Fruit fly (Drosophila melanogaster) whole organism, embryonic: ENCODE data around the gene Pgant7.

ENCODE experiments used
- Aef1 ChIP-seq: fragments of 200-800 bp; sonication (Bioruptor generic); IDR thresholded peaks from 3 replicates; pipeline ENCODE4 v1.3.6; 2022; ENCODE audit warnings: missing biosample characterization, missing genetic modification characterization
- Antp ChIP-seq: fragments of 200-800 bp; sonication (Bioruptor generic); optimal IDR thresholded peaks from 3 replicates; lab custom pipeline; 2016; ENCODE audit warnings: missing biosample characterization, missing genetic modification characterization
- Atf6 ChIP-seq: fragments of 200-800 bp; sonication (Bioruptor generic); IDR thresholded peaks from 2 replicates; pipeline ENCODE4 v1.3.6; 2022; ENCODE audit warnings: missing biosample characterization, missing genetic modification characterization
- CG10565 ChIP-seq: fragments of 200-800 bp; sonication (Bioruptor generic); optimal IDR thresholded peaks from 3 replicates; lab custom pipeline; 2016; ENCODE audit warnings: missing biosample characterization, mild to moderate bottlenecking, missing genetic modification characterization
- CG11560 ChIP-seq: fragments of 200-800 bp; sonication (Bioruptor generic); IDR thresholded peaks from 3 replicates; pipeline ENCODE4 v1.3.6; 2022; ENCODE audit warnings: missing biosample characterization, missing genetic modification characterization
- CG12155 ChIP-seq: fragments of 200-800 bp; sonication (Bioruptor generic); optimal IDR thresholded peaks from 3 replicates; lab custom pipeline; 2016; ENCODE audit warnings: missing biosample characterization, missing genetic modification characterization
- CG12659 ChIP-seq: fragments of 200-800 bp; sonication (Bioruptor generic); optimal IDR thresholded peaks from 3 replicates; lab custom pipeline; 2017; ENCODE audit warnings: mild to moderate bottlenecking, missing biosample characterization, missing genetic modification reagents, missing genetic modification characterization
- CG17359 ChIP-seq: fragments of 200-800 bp; sonication (Bioruptor generic); optimal IDR thresholded peaks from 3 replicates; lab custom pipeline; 2018; ENCODE audit warnings: missing biosample characterization, mild to moderate bottlenecking, missing genetic modification characterization, moderate library complexity
- CG17385 ChIP-seq: fragments of 200-800 bp; sonication (Bioruptor generic); optimal IDR thresholded peaks from 3 replicates; lab custom pipeline; 2018; ENCODE audit warnings: missing biosample characterization, mild to moderate bottlenecking, missing genetic modification characterization
- CG17912 ChIP-seq: fragments of 200-800 bp; sonication (Bioruptor generic); optimal IDR thresholded peaks from 2 replicates; lab custom pipeline; 2018; ENCODE audit warnings: missing biosample characterization, mild to moderate bottlenecking, missing genetic modification characterization
- CG3065 ChIP-seq: fragments of 200-800 bp; sonication (Bioruptor generic); optimal IDR thresholded peaks from 2 replicates; lab custom pipeline; 2016; ENCODE audit warnings: missing biosample characterization, missing genetic modification characterization
- CG4617 ChIP-seq: fragments of 200-800 bp; sonication (Bioruptor generic); optimal IDR thresholded peaks from 3 replicates; lab custom pipeline; 2016; ENCODE audit warnings: missing biosample characterization, missing genetic modification characterization, borderline replicate concordance
- CG4854 ChIP-seq: fragments of 200-800 bp; sonication (Bioruptor generic); optimal IDR thresholded peaks from 2 replicates; lab custom pipeline; 2016; ENCODE audit warnings: missing biosample characterization, missing genetic modification characterization, inconsistent platforms
- CG6813 ChIP-seq: fragments of 200-800 bp; sonication (Bioruptor generic); optimal IDR thresholded peaks from 2 replicates; lab custom pipeline; 2017; ENCODE audit warnings: missing biosample characterization, missing genetic modification characterization, mild to moderate bottlenecking, moderate library complexity, missing genetic modification reagents
- CG8089 ChIP-seq: fragments of 200-800 bp; sonication (Bioruptor generic); optimal IDR thresholded peaks from 3 replicates; lab custom pipeline; 2016; ENCODE audit warnings: missing biosample characterization, missing genetic modification characterization
- Chrac-16 ChIP-seq: fragments of 200-800 bp; sonication (Bioruptor generic); optimal IDR thresholded peaks from 3 replicates; lab custom pipeline; 2016; ENCODE audit warnings: missing biosample characterization, missing genetic modification characterization
- Deaf1 ChIP-seq: fragments of 200-800 bp; optimal IDR thresholded peaks from 3 replicates; lab custom pipeline; 2019; ENCODE audit warnings: missing biosample characterization, mild to moderate bottlenecking, missing genetic modification characterization, moderate library complexity
- Dip2 ChIP-seq: fragments of 200-800 bp; sonication (Bioruptor generic); IDR thresholded peaks from 2 replicates; pipeline ENCODE4 v1.3.6; 2022; ENCODE audit warnings: missing biosample characterization, missing genetic modification characterization
- Dll ChIP-seq: fragments of 200-800 bp; sonication (Bioruptor generic); IDR thresholded peaks from 4 replicates; pipeline ENCODE4 v1.3.6; 2022; ENCODE audit warnings: missing biosample characterization, missing genetic modification characterization; ENCODE audit not compliant: partially characterized antibody
- Dp ChIP-seq: fragments of 200-800 bp; sonication (Bioruptor generic); optimal IDR thresholded peaks from 2 replicates; lab custom pipeline; 2018; ENCODE audit warnings: missing biosample characterization, mild to moderate bottlenecking, missing genetic modification characterization, moderate library complexity
- Fer1 ChIP-seq: fragments of 200-800 bp; sonication (Bioruptor generic); optimal IDR thresholded peaks from 2 replicates; lab custom pipeline; 2017; ENCODE audit warnings: missing biosample characterization, mild to moderate bottlenecking, missing genetic modification characterization
- H2.0 ChIP-seq: fragments of 200-800 bp; sonication (Bioruptor generic); IDR thresholded peaks from 2 replicates; pipeline ENCODE4 v1.3.6; 2022; ENCODE audit warnings: missing biosample characterization, missing genetic modification characterization
- Hr3 ChIP-seq: fragments of 200-800 bp; sonication (Bioruptor generic); optimal IDR thresholded peaks from 3 replicates; lab custom pipeline; 2016; ENCODE audit warnings: missing biosample characterization, missing genetic modification characterization
- NFAT ChIP-seq: fragments of 200-800 bp; sonication (Bioruptor generic); IDR thresholded peaks from 2 replicates; pipeline ENCODE4 v1.3.6; 2022; ENCODE audit warnings: missing biosample characterization, missing genetic modification characterization
- Neu2 ChIP-seq: fragments of 200-800 bp; sonication (Bioruptor generic); optimal IDR thresholded peaks from 3 replicates; lab custom pipeline; 2016; ENCODE audit warnings: missing biosample characterization, missing genetic modification characterization, borderline replicate concordance
- NfI ChIP-seq: fragments of 200-800 bp; sonication (Bioruptor generic); optimal IDR thresholded peaks from 3 replicates; lab custom pipeline; 2018; ENCODE audit warnings: missing biosample characterization, mild to moderate bottlenecking, missing genetic modification characterization, moderate library complexity
- Oli ChIP-seq: fragments of 200-800 bp; sonication (Bioruptor generic); optimal IDR thresholded peaks from 2 replicates; lab custom pipeline; 2018; ENCODE audit warnings: missing biosample characterization, mild to moderate bottlenecking, missing genetic modification characterization, moderate library complexity
- Sin3A ChIP-seq: fragments of >200 bp; optimal IDR thresholded peaks from 2 replicates; lab custom pipeline; 2018
- abd-A ChIP-seq: fragments of 200-800 bp; sonication (Bioruptor generic); optimal IDR thresholded peaks from 3 replicates; lab custom pipeline; 2019; ENCODE audit warnings: missing biosample characterization, mild to moderate bottlenecking, missing genetic modification characterization, moderate library complexity
- aop ChIP-seq: fragments of 200-800 bp; sonication (Bioruptor generic); IDR thresholded peaks from 2 replicates; pipeline ENCODE4 v1.3.6; 2022; ENCODE audit warnings: missing biosample characterization, missing genetic modification characterization
- cato ChIP-seq: fragments of 200-800 bp; sonication (Bioruptor generic); optimal IDR thresholded peaks from 2 replicates; lab custom pipeline; 2016; ENCODE audit warnings: missing biosample characterization, missing genetic modification characterization, borderline replicate concordance
- ci ChIP-seq: fragments of 200-800 bp; sonication (Bioruptor generic); IDR thresholded peaks from 3 replicates; pipeline ENCODE4 v1.3.6; 2022; ENCODE audit warnings: missing biosample characterization, missing genetic modification characterization
- dpn ChIP-seq, 2 experiments: fragments of 200-800 bp; sonication (Bioruptor generic); optimal IDR thresholded peaks; 3 replicates each; lab custom pipeline; 2016; ENCODE audit warnings: missing biosample characterization in 2 of 2, missing genetic modification characterization in 2 of 2
- exex ChIP-seq: fragments of 200-800 bp; sonication (Bioruptor generic); optimal IDR thresholded peaks from 4 replicates; lab custom pipeline; 2018; ENCODE audit warnings: missing biosample characterization, mild to moderate bottlenecking, missing genetic modification characterization, moderate library complexity
- hkb ChIP-seq, 2 experiments: fragments of 200-800 bp in 1 of 2; fragments of >200 bp in 1 of 2; sonication (Bioruptor generic) in 1 of 2; IDR thresholded peaks in 1 of 2; optimal IDR thresholded peaks in 1 of 2; 2 replicates each; pipeline versions ENCODE4 v1.3.6 to Lab custom; 2017 to 2022; ENCODE audit warnings: missing biosample characterization in 1 of 2, missing genetic modification characterization in 1 of 2
- inv ChIP-seq: fragments of 200-800 bp; sonication (Bioruptor generic); IDR thresholded peaks from 2 replicates; pipeline ENCODE4 v1.3.6; 2022; ENCODE audit warnings: missing biosample characterization, missing genetic modification characterization; ENCODE audit not compliant: partially characterized antibody
- lbe ChIP-seq: fragments of 200-800 bp; sonication (Bioruptor generic); optimal IDR thresholded peaks from 2 replicates; lab custom pipeline; 2016; ENCODE audit warnings: missing biosample characterization, mild to moderate bottlenecking, missing genetic modification characterization
- lov ChIP-seq, 2 experiments: fragments of 200-800 bp in 1 of 2; fragments of >200 bp in 1 of 2; sonication (Bioruptor generic) in 1 of 2; IDR thresholded peaks in 1 of 2; optimal IDR thresholded peaks in 1 of 2; 2 replicates in 1 of 2; 3 replicates in 1 of 2; pipeline versions ENCODE4 v1.3.6 to Lab custom; 2017 to 2022; ENCODE audit warnings: missing biosample characterization in 1 of 2, missing genetic modification characterization in 1 of 2
- nom ChIP-seq: fragments of 200-800 bp; sonication (Bioruptor generic); optimal IDR thresholded peaks from 2 replicates; lab custom pipeline; 2017; ENCODE audit warnings: missing biosample characterization, missing genetic modification characterization, mild to moderate bottlenecking, moderate library complexity, missing genetic modification reagents
- onecut ChIP-seq: fragments of 200-800 bp; sonication (Bioruptor generic); IDR thresholded peaks from 2 replicates; pipeline ENCODE4 v1.3.6; 2022; ENCODE audit warnings: missing biosample characterization, missing genetic modification characterization
- p53 ChIP-seq: fragments of 200-800 bp; sonication (Bioruptor generic); optimal IDR thresholded peaks from 2 replicates; lab custom pipeline; 2016; ENCODE audit warnings: missing biosample characterization, missing genetic modification characterization
- ro ChIP-seq: fragments of 200-800 bp; sonication (Bioruptor generic); IDR thresholded peaks from 2 replicates; pipeline ENCODE4 v1.3.6; 2022; ENCODE audit warnings: missing biosample characterization, missing genetic modification characterization
- sc ChIP-seq, 3 experiments: fragments of >200 bp in 2 of 3; fragments of 200-800 bp in 1 of 3; sonication (Bioruptor generic) in 1 of 3; optimal IDR thresholded peaks; 2 replicates in 2 of 3; 3 replicates in 1 of 3; lab custom pipeline; 2017; ENCODE audit warnings: mild to moderate bottlenecking in 1 of 3, missing biosample characterization in 1 of 3, missing genetic modification characterization in 1 of 3, missing genetic modification reagents in 1 of 3
- sima ChIP-seq: fragments of 200-800 bp; sonication (Bioruptor generic); optimal IDR thresholded peaks from 2 replicates; lab custom pipeline; 2016; ENCODE audit warnings: missing biosample characterization, missing genetic modification characterization
- tap ChIP-seq: fragments of 200-800 bp; optimal IDR thresholded peaks from 3 replicates; lab custom pipeline; 2019; ENCODE audit warnings: missing biosample characterization, mild to moderate bottlenecking, missing genetic modification characterization, moderate library complexity
- ttk ChIP-seq: fragments of 200-800 bp; sonication (Bioruptor generic); IDR thresholded peaks from 2 replicates; pipeline ENCODE4 v2.1.2; 2022; ENCODE audit warnings: missing biosample characterization, missing genetic modification characterization
- tx ChIP-seq: fragments of 200-800 bp; sonication (Bioruptor generic); optimal IDR thresholded peaks from 2 replicates; lab custom pipeline; 2016; ENCODE audit warnings: missing biosample characterization, missing genetic modification characterization
- wek ChIP-seq: fragments of 200-800 bp; sonication (Bioruptor generic); optimal IDR thresholded peaks from 3 replicates; lab custom pipeline; 2018; ENCODE audit warnings: missing biosample characterization, mild to moderate bottlenecking, missing genetic modification characterization, moderate library complexity
- wor ChIP-seq: fragments of 200-800 bp; sonication (Bioruptor generic); IDR thresholded peaks from 2 replicates; pipeline ENCODE4 v1.3.6; 2022; ENCODE audit warnings: missing biosample characterization, missing genetic modification characterization

The Pgant7 gene

DNA sequence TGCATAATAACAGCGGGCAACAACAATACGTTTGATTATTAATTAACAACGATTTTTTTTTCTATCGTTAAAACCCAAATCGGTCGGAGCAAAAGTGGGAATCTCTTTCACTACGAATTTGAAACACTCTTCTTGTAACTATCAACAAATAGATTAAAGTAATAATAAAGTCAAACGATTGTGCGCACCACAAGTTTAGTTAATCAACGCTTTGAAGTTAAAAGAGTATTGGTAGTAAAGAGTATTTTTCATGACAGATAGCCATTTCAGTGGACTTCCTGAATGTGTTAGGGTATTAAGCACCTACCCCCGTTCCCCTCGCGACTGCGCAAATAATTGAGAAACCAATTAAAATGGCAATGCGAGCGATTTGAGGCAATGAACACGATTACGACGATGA, 47.0 kb upstream of the Pgant7 start (continued):
- TF ChIP-seq CG4854 (GFP tag; lab: Kevin White, UChicago), result peak; percentile 46
- TF ChIP-seq NfI, result peak; percentile 78
- no peak for TF ChIP-seq sc (optimal IDR thresholded peaks at IDR 0.05; lab: Kevin White, UChicago)
- TF ChIP-seq sc (GFP tag; optimal IDR thresholded peaks at IDR 0.05; lab: Kevin White, UChicago), result peak; percentile 22
- TF ChIP-seq Hr3 (GFP tag; lab: Kevin White, UChicago), result peak; percentile 50
- peak; percentile 65 for TF ChIP-seq tx
- TF ChIP-seq p53 (GFP tag; lab: Kevin White, UChicago), result peak; percentile 11
- peak; percentile 62 for TF ChIP-seq ro (GFP tag; lab: Robert Waterston, UW)
- peak; percentile 91 for TF ChIP-seq Aef1 (GFP tag; lab: Robert Waterston, UW)
- peak; percentile 77; the same call in 2 of the 3 replicates for TF ChIP-seq CG11560 (tag; lab: Robert Waterston, UW)
- TF ChIP-seq wor, result peak; percentile 52
- TF ChIP-seq Antp (GFP tag; lab: Kevin White, UChicago), result peak; percentile 70
- peak; percentile 70 for TF ChIP-seq CG12659 (GFP tag; lab: Kevin White, UChicago)
- TF ChIP-seq Atf6, result peak; percentile 80
- TF ChIP-seq dpn (GFP tag; optimal IDR thresholded peaks at IDR 0.05; lab: Kevin White, UChicago), result peak; percentile 83 to 84
- peak; percentile 54 for TF ChIP-seq Chrac-16
- peak; percentile 56 for TF ChIP-seq sima (GFP tag; lab: Kevin White, UChicago)
- TF ChIP-seq ci, result peak; percentile 84
- TF ChIP-seq CG3065 (GFP tag; lab: Kevin White, UChicago), result no peak
- TF ChIP-seq CG17385 (GFP tag; lab: Kevin White, UChicago), result peak; percentile 61
- no peak for TF ChIP-seq nom
- TF ChIP-seq hkb (optimal IDR thresholded peaks at IDR 0.05; lab: Kevin White, UChicago), result no peak
- peak; percentile 88 for TF ChIP-seq hkb (GFP tag; IDR thresholded peaks at IDR 0.05; lab: Robert Waterston, UW)
- TF ChIP-seq CG4617 (GFP tag; lab: Kevin White, UChicago), result no peak
- TF ChIP-seq wek (GFP tag; lab: Kevin White, UChicago), result peak; percentile 41
- no peak for TF ChIP-seq Dp
- peak; percentile 57 for TF ChIP-seq CG6813 (GFP tag; lab: Kevin White, UChicago)
- TF ChIP-seq cato (GFP tag; lab: Kevin White, UChicago), result peak; percentile 8
- TF ChIP-seq aop (GFP tag; lab: Robert Waterston, UW), result no peak
- TF ChIP-seq lov (optimal IDR thresholded peaks at IDR 0.05; lab: Kevin White, UChicago), result no peak
- peak; percentile 74; the same call in 2 of the 3 replicates for TF ChIP-seq lov (GFP tag; IDR thresholded peaks at IDR 0.05; lab: Robert Waterston, UW)
- TF ChIP-seq Dip2, result peak; percentile 46; the same call in 1 of the 2 replicates
- TF ChIP-seq Sin3A, result no peak
- peak; percentile 52 for TF ChIP-seq lbe (GFP tag; lab: Kevin White, UChicago)
- TF ChIP-seq ttk, result peak; percentile 79
- TF ChIP-seq inv (GFP tag; lab: Robert Waterston, UW), result no peak
- peak; percentile 87 for TF ChIP-seq Oli (tag; lab: Kevin White, UChicago)
- peak; percentile 18 for TF ChIP-seq abd-A (tag; lab: Kevin White, UChicago)
- peak; percentile 76 for TF ChIP-seq Fer1 (GFP tag; lab: Kevin White, UChicago)
- peak; percentile 74 for TF ChIP-seq CG17359 (tag; lab: Kevin White, UChicago)
- TF ChIP-seq CG8089, result peak; percentile 55
- no peak for TF ChIP-seq Neu2 (GFP tag; lab: Kevin White, UChicago)
- no peak for TF ChIP-seq CG17912 (GFP tag; lab: Kevin White, UChicago)
- peak; percentile 25 for TF ChIP-seq exex
- peak; percentile 61 for TF ChIP-seq CG12155 (GFP tag; lab: Kevin White, UChicago)
- TF ChIP-seq Deaf1 (tag; lab: Kevin White, UChicago), result peak; percentile 52
- TF ChIP-seq tap (tag; lab: Kevin White, UChicago), result peak; percentile 73
- peak; percentile 70 for TF ChIP-seq H2.0 (GFP tag; lab: Robert Waterston, UW)
- no peak for TF ChIP-seq CG10565
- peak; percentile 86 for TF ChIP-seq NFAT (GFP tag; lab: Robert Waterston, UW)
- TF ChIP-seq Dll, result no peak
- peak; percentile 73 for TF ChIP-seq onecut
